Fruit fly (Drosophila melanogaster): Measurements from ENCODE around the gene CG17562.

- TF ChIP-seq CG4496 (GFP tag; IDR thresholded peaks at IDR 0.05) (no peak), CG10348 (GFP tag; IDR thresholded peaks at IDR 0.05) (no peak), CG14655 (GFP tag; optimal IDR thresholded peaks at IDR 0.05) (no peak), CG17806 (tag; optimal IDR thresholded peaks at IDR 0.05) (no peak), EcR (GFP tag; optimal IDR thresholded peaks at IDR 0.05) (no peak)
Observed at dm6 chr3R:16617650-16618049, 2.5 kb downstream of the CG17562 start, which contains the start of gene CG17560.
